Worm (Caenorhabditis elegans): ENCODE data around the gene K02H11.9.

ce11 chrV:1486031-1486430 lies 50.8 kb downstream of the K02H11.9 start:
- TF ChIP-seq tra-4 (tag; optimal IDR thresholded peaks at IDR 0.05), result no peak
- TF ChIP-seq pes-1 (GFP tag; IDR thresholded peaks at IDR 0.05), result no peak
- no peak for TF ChIP-seq ama-1 (optimal IDR thresholded peaks at IDR 0.05)
- TF ChIP-seq hnd-1 (tag; optimal IDR thresholded peaks at IDR 0.05), result no peak
- no peak for TF ChIP-seq B0310.2 (tag; optimal IDR thresholded peaks at IDR 0.05)
- TF ChIP-seq ets-7 (tag; optimal IDR thresholded peaks at IDR 0.05), result no peak
- no peak for TF ChIP-seq tbx-37 (GFP tag; conservative IDR thresholded peaks at IDR 0.05)
- TF ChIP-seq flt-1 (GFP tag; IDR thresholded peaks at IDR 0.05), result no peak
